Fruit fly (Drosophila melanogaster) S2 (cell line): ENCODE measurements around the gene grn.

Experiments
- CG8478 ChIP-seq: fragments of >200 bp; optimal IDR thresholded peaks from 2 replicates; lab custom pipeline; 2018
- CTCF ChIP-seq, 2 experiments: fragments of >200 bp; optimal IDR thresholded peaks; 2 replicates each; lab custom pipeline; 2018

- no peak for TF ChIP-seq CTCF (optimal IDR thresholded peaks at IDR 0.05; lab: Kevin White, UChicago)
- TF ChIP-seq CG8478 (lab: Kevin White, UChicago), result no peak
Measured at dm6 chr3R:8119457-8120337, 61.5 kb downstream of the grn start.
